Worm (Caenorhabditis elegans) whole organism, late embryonic: Measurements from ENCODE around the gene E04F6.10.

Experiments used
- C38D4.7 ChIP-seq: fragments of 200-800 bp; sonication (Bioruptor generic); optimal IDR thresholded peaks from 2 replicates; lab custom pipeline; 2018; ENCODE audit warnings: mild to moderate bottlenecking, missing genetic modification characterization, moderate library complexity, missing compliant biosample characterization
- F13H6.1 ChIP-seq: sonication (generic microtip); optimal IDR thresholded peaks from 2 replicates; lab custom pipeline; 2016; ENCODE audit warnings: missing genetic modification characterization, missing compliant biosample characterization
- Y22D7AL.16 ChIP-seq: sonication (generic microtip); optimal IDR thresholded peaks from 2 replicates; lab custom pipeline; 2016; ENCODE audit warnings: missing genetic modification characterization, missing compliant biosample characterization
- ahr-1 ChIP-seq: sonication (generic microtip); optimal IDR thresholded peaks from 2 replicates; lab custom pipeline; 2016; ENCODE audit warnings: missing genetic modification characterization, missing compliant biosample characterization
- ceh-14 ChIP-seq: sonication (generic microtip); optimal IDR thresholded peaks from 2 replicates; lab custom pipeline; 2016; ENCODE audit warnings: missing genotype, missing genetic modification characterization, missing compliant biosample characterization
- ceh-2 ChIP-seq: sonication (generic microtip); optimal IDR thresholded peaks from 2 replicates; lab custom pipeline; 2016; ENCODE audit warnings: missing genotype, missing genetic modification characterization, missing compliant biosample characterization
- ceh-24 ChIP-seq: sonication (generic microtip); optimal IDR thresholded peaks from 2 replicates; lab custom pipeline; 2016; ENCODE audit warnings: mild to moderate bottlenecking, missing genetic modification characterization, missing compliant biosample characterization
- ceh-30 ChIP-seq: fragments of 150-350 bp; optimal IDR thresholded peaks from 2 replicates; lab custom pipeline; 2014; ENCODE audit warnings: missing biosample characterization, missing genetic modification characterization
- ceh-31 ChIP-seq: sonication (generic microtip); optimal IDR thresholded peaks from 2 replicates; lab custom pipeline; 2016; ENCODE audit warnings: missing genetic modification characterization, missing compliant biosample characterization
- ceh-34 ChIP-seq: sonication (generic microtip); optimal IDR thresholded peaks from 2 replicates; lab custom pipeline; 2016; ENCODE audit warnings: mild to moderate bottlenecking, missing genetic modification characterization, missing compliant biosample characterization
- ceh-45 ChIP-seq: fragments of 200-800 bp; sonication (Bioruptor generic); IDR thresholded peaks from 2 replicates; pipeline ENCODE4 v1.3.6; 2022; ENCODE audit warnings: missing genetic modification reagents, missing genetic modification characterization, missing compliant biosample characterization
- ceh-6 ChIP-seq: fragments of 200-800 bp; sonication (Bioruptor generic); optimal IDR thresholded peaks from 2 replicates; lab custom pipeline; 2018; ENCODE audit warnings: mild to moderate bottlenecking, missing genetic modification characterization, missing compliant biosample characterization
- ceh-9 ChIP-seq: sonication (generic microtip); optimal IDR thresholded peaks from 2 replicates; lab custom pipeline; 2016; ENCODE audit warnings: mild to moderate bottlenecking, missing genetic modification characterization, inconsistent platforms, missing compliant biosample characterization
- che-1 ChIP-seq: sonication (generic microtip); optimal IDR thresholded peaks from 2 replicates; lab custom pipeline; 2016; ENCODE audit warnings: mild to moderate bottlenecking, missing genetic modification characterization, missing compliant biosample characterization
- elt-2 ChIP-seq: sonication (generic microtip); optimal IDR thresholded peaks from 2 replicates; lab custom pipeline; 2016; ENCODE audit warnings: missing genetic modification reagents, missing genetic modification characterization, missing compliant biosample characterization
- elt-4 ChIP-seq: sonication (generic microtip); optimal IDR thresholded peaks from 2 replicates; lab custom pipeline; 2016; ENCODE audit warnings: missing genetic modification characterization, missing compliant biosample characterization
- fkh-10 ChIP-seq: fragments of 150-350 bp; optimal IDR thresholded peaks from 2 replicates; lab custom pipeline; 2014; ENCODE audit warnings: missing biosample characterization, missing genetic modification reagents, missing genetic modification characterization
- hlh-13 ChIP-seq: fragments of 200-800 bp; sonication (Bioruptor generic); optimal IDR thresholded peaks from 2 replicates; lab custom pipeline; 2018; ENCODE audit warnings: mild to moderate bottlenecking, missing genetic modification characterization, missing compliant biosample characterization
- hlh-30 ChIP-seq: sonication (generic microtip); optimal IDR thresholded peaks from 2 replicates; lab custom pipeline; 2017; ENCODE audit warnings: antibody characterized with exemption, missing genetic modification characterization, missing compliant biosample characterization; ENCODE audit not compliant: insufficient read depth
- hlh-6 ChIP-seq: sonication (generic microtip); optimal IDR thresholded peaks from 2 replicates; lab custom pipeline; 2016; ENCODE audit warnings: missing genotype, missing genetic modification characterization, missing compliant biosample characterization
- hlh-8 ChIP-seq: sonication (generic microtip); optimal IDR thresholded peaks from 2 replicates; lab custom pipeline; 2016; ENCODE audit warnings: missing genotype, missing genetic modification characterization, missing compliant biosample characterization
- madf-2 ChIP-seq: sonication (generic microtip); optimal IDR thresholded peaks from 2 replicates; lab custom pipeline; 2017; ENCODE audit warnings: missing genetic modification characterization, missing compliant biosample characterization
- mec-3 ChIP-seq: sonication (generic microtip); optimal IDR thresholded peaks from 2 replicates; lab custom pipeline; 2016; ENCODE audit warnings: borderline replicate concordance, missing genetic modification characterization, missing compliant biosample characterization
- nfya-1 ChIP-seq: sonication (generic microtip); optimal IDR thresholded peaks from 2 replicates; lab custom pipeline; 2017; ENCODE audit warnings: missing genetic modification characterization, mild to moderate bottlenecking, missing compliant biosample characterization, antibody characterized with exemption, moderate library complexity
- nhr-11 ChIP-seq: fragments of 150-350 bp; optimal IDR thresholded peaks from 2 replicates; lab custom pipeline; 2014; ENCODE audit warnings: missing biosample characterization, missing genetic modification characterization
- npax-4 ChIP-seq: sonication (generic microtip); optimal IDR thresholded peaks from 2 replicates; lab custom pipeline; 2016; ENCODE audit warnings: missing genetic modification characterization, missing compliant biosample characterization
- odd-2 ChIP-seq: sonication (generic microtip); optimal IDR thresholded peaks from 2 replicates; lab custom pipeline; 2017; ENCODE audit warnings: antibody characterized with exemption, mild to moderate bottlenecking, missing genetic modification characterization, missing compliant biosample characterization
- pax-1 ChIP-seq: fragments of 150-350 bp; optimal IDR thresholded peaks from 2 replicates; lab custom pipeline; 2014; ENCODE audit warnings: missing biosample characterization, missing genetic modification characterization
- pqm-1 ChIP-seq: sonication (generic microtip); optimal IDR thresholded peaks from 2 replicates; lab custom pipeline; 2016; ENCODE audit warnings: missing genetic modification characterization, missing compliant biosample characterization
- ref-2 ChIP-seq: sonication (generic microtip); optimal IDR thresholded peaks from 2 replicates; lab custom pipeline; 2016; ENCODE audit warnings: missing genetic modification characterization, missing compliant biosample characterization
- sdc-2 ChIP-seq: sonication (generic microtip); optimal IDR thresholded peaks from 2 replicates; lab custom pipeline; 2016; ENCODE audit warnings: missing genotype, missing genetic modification characterization, missing compliant biosample characterization
- sox-2 ChIP-seq: fragments of 200-800 bp; sonication (Bioruptor generic); IDR thresholded peaks from 2 replicates; pipeline ENCODE4 v1.3.6; 2022; ENCODE audit warnings: missing genetic modification reagents, missing genetic modification characterization, missing compliant biosample characterization
- sox-4 ChIP-seq: sonication (generic microtip); optimal IDR thresholded peaks from 2 replicates; lab custom pipeline; 2017; ENCODE audit warnings: mild to moderate bottlenecking, missing genetic modification characterization, inconsistent platforms, missing compliant biosample characterization
- syd-9 ChIP-seq: sonication (generic microtip); optimal IDR thresholded peaks from 2 replicates; lab custom pipeline; 2016; ENCODE audit warnings: mild to moderate bottlenecking, missing genetic modification characterization, moderate library complexity, missing compliant biosample characterization
- tbx-2 ChIP-seq: sonication (generic microtip); optimal IDR thresholded peaks from 2 replicates; lab custom pipeline; 2016; ENCODE audit warnings: missing genetic modification characterization, missing compliant biosample characterization
- tbx-7 ChIP-seq: sonication (generic microtip); optimal IDR thresholded peaks from 2 replicates; lab custom pipeline; 2016; ENCODE audit warnings: missing genotype, missing genetic modification characterization, missing compliant biosample characterization
- ttx-3 ChIP-seq: sonication (generic microtip); optimal IDR thresholded peaks from 2 replicates; lab custom pipeline; 2016; ENCODE audit warnings: missing genetic modification reagents, missing genetic modification characterization, missing compliant biosample characterization
- unc-3 ChIP-seq, 2 experiments: fragments of 200-800 bp in 1 of 2; sonication (Bioruptor generic) in 1 of 2; sonication (generic microtip) in 1 of 2; conservative IDR thresholded peaks in 1 of 2; optimal IDR thresholded peaks in 1 of 2; 2 replicates each; pipeline versions ENCODE4 v1.3.6 to Lab custom; 2016 to 2022; ENCODE audit warnings: missing compliant biosample characterization in 2 of 2, missing genetic modification characterization in 2 of 2, missing genetic modification reagents in 1 of 2
- unc-42 ChIP-seq: sonication (generic microtip); optimal IDR thresholded peaks from 2 replicates; lab custom pipeline; 2016; ENCODE audit warnings: missing genotype, missing genetic modification characterization, missing compliant biosample characterization
- unc-55 ChIP-seq: sonication (generic microtip); optimal IDR thresholded peaks from 2 replicates; lab custom pipeline; 2017; ENCODE audit warnings: missing biosample characterization, missing genetic modification reagents, missing genetic modification characterization

Gene E04F6.10

ce11 chrII:7232517-7232916 lies 15.6 kb upstream of the E04F6.10 start, which contains the start of gene ctsa-3.1:
ctsa-3.1 (plus strand) TSS chrII:7232853.
- no peak for TF ChIP-seq odd-2 (tag; lab: Kevin White, UChicago)
- TF ChIP-seq nfya-1 (tag; lab: Kevin White, UChicago): no peak
- TF ChIP-seq ahr-1: no peak
- TF ChIP-seq sdc-2 (tag; lab: Kevin White, UChicago): no peak
- no peak for TF ChIP-seq C38D4.7 (GFP tag; lab: Kevin White, UChicago)
- TF ChIP-seq tbx-2 (tag; lab: Kevin White, UChicago): no peak
- TF ChIP-seq Y22D7AL.16 (tag; lab: Kevin White, UChicago): no peak
- no peak for TF ChIP-seq mec-3 (tag; lab: Kevin White, UChicago)
- TF ChIP-seq npax-4 (tag; lab: Kevin White, UChicago): no peak
- no peak for TF ChIP-seq ceh-34 (tag; lab: Kevin White, UChicago)
- no peak for TF ChIP-seq tbx-7 (tag; lab: Kevin White, UChicago)
- TF ChIP-seq ceh-31 (tag; lab: Kevin White, UChicago): no peak
- no peak for TF ChIP-seq fkh-10
- TF ChIP-seq unc-42 (tag; lab: Kevin White, UChicago): no peak
- TF ChIP-seq sox-4 (tag; lab: Kevin White, UChicago): no peak
- no peak for TF ChIP-seq madf-2 (tag; lab: Kevin White, UChicago)

- TF ChIP-seq sdc-2 (tag; lab: Kevin White, UChicago): no peak
- no peak for TF ChIP-seq mec-3 (tag; lab: Kevin White, UChicago)
- TF ChIP-seq ref-2 (tag; lab: Kevin White, UChicago): no peak
- TF ChIP-seq ceh-31 (tag; lab: Kevin White, UChicago): no peak
- TF ChIP-seq, all 69 proteins: peak for 0
These were observed 15.0 kb upstream of the E04F6.10 start for ce11 chrII:7231951-7232350.

- TF ChIP-seq ceh-34 (tag; lab: Kevin White, UChicago): no peak
- TF ChIP-seq ceh-2 (tag; lab: Kevin White, UChicago): no peak
- TF ChIP-seq elt-2 (tag; lab: Kevin White, UChicago): no peak
- no peak for TF ChIP-seq madf-2 (tag; lab: Kevin White, UChicago)
- TF ChIP-seq ceh-9: no peak
- TF ChIP-seq nhr-11: no peak
- TF ChIP-seq unc-55 (GFP tag; lab: Kevin White, UChicago): no peak
- no peak for TF ChIP-seq che-1 (tag; lab: Kevin White, UChicago)
- TF ChIP-seq pax-1: no peak
- no peak for TF ChIP-seq mec-3 (tag; lab: Kevin White, UChicago)
- TF ChIP-seq ceh-6 (GFP tag; lab: Kevin White, UChicago): no peak
- no peak for TF ChIP-seq ttx-3 (tag; lab: Kevin White, UChicago)
- no peak for TF ChIP-seq npax-4 (tag; lab: Kevin White, UChicago)
- TF ChIP-seq syd-9 (tag; lab: Kevin White, UChicago): no peak
- TF ChIP-seq hlh-8 (tag; lab: Kevin White, UChicago): no peak
These were observed 13.7 kb upstream of the E04F6.10 start for ce11 chrII:7230684-7231083.

ce11 chrII:7228646-7229200 lies 11.8 kb upstream of the E04F6.10 start, which contains the start of gene F32A5.4:
F32A5.4 (plus strand) TSS chrII:7229150.
- TF ChIP-seq unc-42 (tag; lab: Kevin White, UChicago): no peak

- TF ChIP-seq ceh-14 (tag; lab: Kevin White, UChicago) (no peak), sox-2 (GFP tag; lab: Robert Waterston, UW) (no peak), ceh-24 (tag; lab: Kevin White, UChicago) (no peak), ceh-31 (tag; lab: Kevin White, UChicago) (no peak), sox-4 (tag; lab: Kevin White, UChicago) (no peak), unc-55 (GFP tag; lab: Kevin White, UChicago) (no peak), Y22D7AL.16 (tag; lab: Kevin White, UChicago) (no peak), hlh-6 (tag; lab: Kevin White, UChicago) (no peak), nfya-1 (tag; lab: Kevin White, UChicago) (no peak), unc-3 (GFP tag; conservative IDR thresholded peaks at IDR 0.05; lab: Robert Waterston, UW) (no peak), unc-3 (tag; optimal IDR thresholded peaks at IDR 0.05; lab: Kevin White, UChicago) (no peak), hlh-30 (tag; lab: Kevin White, UChicago) (no peak), F13H6.1 (tag; lab: Kevin White, UChicago) (no peak), tbx-2 (tag; lab: Kevin White, UChicago) (no peak), hlh-13 (GFP tag; lab: Kevin White, UChicago) (no peak), elt-4 (no peak), ceh-30 (no peak), pqm-1 (tag; lab: Kevin White, UChicago) (no peak), ceh-45 (GFP tag; lab: Robert Waterston, UW) (no peak)
These were observed 9.0 kb upstream of the E04F6.10 start, which contains the start of gene clh-3 for ce11 chrII:7225864-7226522. clh-3 (minus strand) TSS chrII:7225914.
